Fruit fly (Drosophila melanogaster) whole organism, embryonic: Measurements from ENCODE around the gene ldbr.

Experiments used
- Ada2b ChIP-seq: fragments of 200-800 bp; sonication (Bioruptor generic); IDR thresholded peaks from 2 replicates; pipeline ENCODE4 v1.3.6; 2022; ENCODE audit warnings: missing biosample characterization, missing genetic modification characterization
- CG10267 ChIP-seq: fragments of 200-800 bp; sonication (Bioruptor generic); optimal IDR thresholded peaks from 2 replicates; lab custom pipeline; 2018; ENCODE audit warnings: missing biosample characterization, mild to moderate bottlenecking, missing genetic modification characterization, moderate library complexity
- CG13287 ChIP-seq: fragments of 200-800 bp; sonication (Bioruptor generic); IDR thresholded peaks from 2 replicates; pipeline ENCODE4 v1.3.6; 2022; ENCODE audit warnings: missing biosample characterization, missing genetic modification characterization; ENCODE audit not compliant: partially characterized antibody
- CG15269 ChIP-seq: fragments of 200-800 bp; sonication (Bioruptor generic); optimal IDR thresholded peaks from 2 replicates; lab custom pipeline; 2018; ENCODE audit warnings: missing biosample characterization, mild to moderate bottlenecking, missing genetic modification characterization, moderate library complexity
- CG15696 ChIP-seq: fragments of 200-800 bp; sonication (Bioruptor generic); optimal IDR thresholded peaks from 2 replicates; lab custom pipeline; 2019; ENCODE audit warnings: missing biosample characterization, mild to moderate bottlenecking, missing genetic modification characterization, moderate library complexity
- CG16813 ChIP-seq: fragments of 200-800 bp; sonication (Bioruptor generic); IDR thresholded peaks from 3 replicates; pipeline ENCODE4 v1.3.6; 2022; ENCODE audit warnings: missing biosample characterization, missing genetic modification characterization; ENCODE audit not compliant: partially characterized antibody
- CG17385 ChIP-seq: fragments of 200-800 bp; sonication (Bioruptor generic); optimal IDR thresholded peaks from 3 replicates; lab custom pipeline; 2018; ENCODE audit warnings: missing biosample characterization, mild to moderate bottlenecking, missing genetic modification characterization
- CG18011 ChIP-seq: fragments of 200-800 bp; sonication (Bioruptor generic); optimal IDR thresholded peaks from 2 replicates; lab custom pipeline; 2017; ENCODE audit warnings: missing biosample characterization, missing genetic modification characterization, mild to moderate bottlenecking, moderate library complexity, missing genotype
- CG18262 ChIP-seq: fragments of 200-800 bp; optimal IDR thresholded peaks from 3 replicates; lab custom pipeline; 2019; ENCODE audit warnings: missing biosample characterization, mild to moderate bottlenecking, missing genetic modification characterization, moderate library complexity
- CG2202 ChIP-seq: fragments of 200-800 bp; sonication (Bioruptor generic); optimal IDR thresholded peaks from 2 replicates; lab custom pipeline; 2018; ENCODE audit warnings: missing biosample characterization, mild to moderate bottlenecking, missing genetic modification characterization
- CG3065 ChIP-seq: fragments of 200-800 bp; sonication (Bioruptor generic); optimal IDR thresholded peaks from 2 replicates; lab custom pipeline; 2016; ENCODE audit warnings: missing biosample characterization, missing genetic modification characterization
- CG31365 ChIP-seq: fragments of 200-800 bp; sonication (Bioruptor generic); optimal IDR thresholded peaks from 2 replicates; lab custom pipeline; 2018; ENCODE audit warnings: missing biosample characterization, mild to moderate bottlenecking, missing genetic modification characterization
- CG31388 ChIP-seq: fragments of 200-800 bp; sonication (Bioruptor generic); optimal IDR thresholded peaks from 2 replicates; lab custom pipeline; 2016; ENCODE audit warnings: missing biosample characterization, missing genetic modification characterization
- CG33557 ChIP-seq: fragments of 200-800 bp; sonication (Bioruptor generic); optimal IDR thresholded peaks from 2 replicates; lab custom pipeline; 2019; ENCODE audit warnings: missing biosample characterization, mild to moderate bottlenecking, missing genetic modification characterization, moderate library complexity
- CG34224 ChIP-seq: fragments of 200-800 bp; sonication (Bioruptor generic); IDR thresholded peaks from 3 replicates; pipeline ENCODE4 v1.3.6; 2022; ENCODE audit warnings: missing biosample characterization, missing genetic modification characterization; ENCODE audit not compliant: partially characterized antibody
- CG6683 ChIP-seq: fragments of 200-800 bp; sonication (Bioruptor generic); optimal IDR thresholded peaks from 2 replicates; lab custom pipeline; 2017; ENCODE audit warnings: missing biosample characterization, mild to moderate bottlenecking, missing genetic modification characterization, missing genetic modification reagents
- CG6689 ChIP-seq: fragments of 200-800 bp; sonication (Bioruptor generic); IDR thresholded peaks from 2 replicates; pipeline ENCODE4 v1.3.6; 2022; ENCODE audit warnings: missing biosample characterization, missing genetic modification characterization
- CG6791 ChIP-seq: fragments of 200-800 bp; sonication (Bioruptor generic); IDR thresholded peaks from 3 replicates; pipeline ENCODE4 v1.3.6; 2022; ENCODE audit warnings: missing biosample characterization, missing genetic modification characterization; ENCODE audit not compliant: partially characterized antibody
- CG8924 ChIP-seq: fragments of 200-800 bp; optimal IDR thresholded peaks from 3 replicates; lab custom pipeline; 2019; ENCODE audit warnings: missing biosample characterization, mild to moderate bottlenecking, missing genetic modification characterization, moderate library complexity
- Camta ChIP-seq: fragments of 200-800 bp; sonication (Bioruptor generic); optimal IDR thresholded peaks from 2 replicates; lab custom pipeline; 2016; ENCODE audit warnings: missing biosample characterization, missing genetic modification characterization
- CoRest ChIP-seq: fragments of 200-800 bp; sonication (Bioruptor generic); optimal IDR thresholded peaks from 3 replicates; lab custom pipeline; 2018; ENCODE audit warnings: missing biosample characterization, mild to moderate bottlenecking, missing genetic modification characterization, moderate library complexity
- D19A ChIP-seq: fragments of 200-800 bp; optimal IDR thresholded peaks from 3 replicates; lab custom pipeline; 2019; ENCODE audit warnings: missing biosample characterization, mild to moderate bottlenecking, missing genetic modification characterization, moderate library complexity
- Dp ChIP-seq: fragments of 200-800 bp; sonication (Bioruptor generic); optimal IDR thresholded peaks from 2 replicates; lab custom pipeline; 2018; ENCODE audit warnings: missing biosample characterization, mild to moderate bottlenecking, missing genetic modification characterization, moderate library complexity
- Ets65A ChIP-seq: fragments of 200-800 bp; sonication (Bioruptor generic); peaks from one replicate; lab custom pipeline; 2016; ENCODE audit warnings: missing biosample characterization, missing genetic modification characterization
- H2.0 ChIP-seq: fragments of 200-800 bp; sonication (Bioruptor generic); IDR thresholded peaks from 2 replicates; pipeline ENCODE4 v1.3.6; 2022; ENCODE audit warnings: missing biosample characterization, missing genetic modification characterization
- MBD-R2 ChIP-seq: fragments of 200-800 bp; sonication (Bioruptor generic); IDR thresholded peaks from 2 replicates; pipeline ENCODE4 v1.3.6; 2022; ENCODE audit warnings: missing biosample characterization, missing genetic modification characterization
- Myb ChIP-seq: fragments of 200-800 bp; sonication (Bioruptor generic); optimal IDR thresholded peaks from 2 replicates; lab custom pipeline; 2016; ENCODE audit warnings: missing biosample characterization, missing genetic modification characterization
- NfI ChIP-seq: fragments of 200-800 bp; sonication (Bioruptor generic); optimal IDR thresholded peaks from 3 replicates; lab custom pipeline; 2018; ENCODE audit warnings: missing biosample characterization, mild to moderate bottlenecking, missing genetic modification characterization, moderate library complexity
- Sox102F ChIP-seq: fragments of 200-800 bp; sonication (Bioruptor generic); optimal IDR thresholded peaks from 2 replicates; lab custom pipeline; 2018; ENCODE audit warnings: missing biosample characterization, mild to moderate bottlenecking, missing genetic modification characterization, moderate library complexity
- ac ChIP-seq: fragments of 200-800 bp; sonication (Bioruptor generic); optimal IDR thresholded peaks from 3 replicates; lab custom pipeline; 2017; ENCODE audit warnings: missing biosample characterization, mild to moderate bottlenecking, missing genetic modification characterization
- cato ChIP-seq: fragments of 200-800 bp; sonication (Bioruptor generic); optimal IDR thresholded peaks from 2 replicates; lab custom pipeline; 2016; ENCODE audit warnings: missing biosample characterization, missing genetic modification characterization, borderline replicate concordance
- crp ChIP-seq, 2 experiments: fragments of 200-800 bp; sonication (Bioruptor generic); optimal IDR thresholded peaks; 2 replicates in 1 of 2; 3 replicates in 1 of 2; lab custom pipeline; 2017; ENCODE audit warnings: missing biosample characterization in 2 of 2, missing genetic modification characterization in 2 of 2, mild to moderate bottlenecking in 1 of 2, moderate library complexity in 1 of 2
- dimm ChIP-seq: fragments of 200-800 bp; sonication (Bioruptor generic); IDR thresholded peaks from 2 replicates; pipeline ENCODE4 v1.3.6; 2022; ENCODE audit warnings: missing biosample characterization, missing genetic modification characterization
- ftz-f1 ChIP-seq: fragments of 200-800 bp; sonication (Bioruptor generic); optimal IDR thresholded peaks from 2 replicates; lab custom pipeline; 2016; ENCODE audit warnings: missing biosample characterization, missing genetic modification characterization
- gcm2 ChIP-seq: fragments of 200-800 bp; sonication (Bioruptor generic); optimal IDR thresholded peaks from 2 replicates; lab custom pipeline; 2016; ENCODE audit warnings: missing biosample characterization, missing genetic modification characterization
- hb ChIP-seq: fragments of 200-800 bp; sonication (Bioruptor generic); IDR thresholded peaks from 3 replicates; pipeline ENCODE4 v1.3.6; 2022; ENCODE audit warnings: missing biosample characterization, missing genetic modification characterization; ENCODE audit not compliant: partially characterized antibody
- hbn ChIP-seq: fragments of 200-800 bp; sonication (Bioruptor generic); IDR thresholded peaks from 2 replicates; pipeline ENCODE4 v1.3.6; 2022; ENCODE audit warnings: missing biosample characterization, missing genetic modification characterization; ENCODE audit not compliant: partially characterized antibody
- hth ChIP-seq: fragments of >200 bp; optimal IDR thresholded peaks from 2 replicates; lab custom pipeline; 2017; ENCODE audit warnings: inconsistent platforms
- mirr ChIP-seq: fragments of 200-800 bp; sonication (Bioruptor generic); optimal IDR thresholded peaks from 3 replicates; lab custom pipeline; 2018; ENCODE audit warnings: missing biosample characterization, mild to moderate bottlenecking, missing genetic modification characterization
- nerfin-2 ChIP-seq: fragments of 200-800 bp; sonication (Bioruptor generic); IDR thresholded peaks from 2 replicates; pipeline ENCODE4 v1.3.6; 2022; ENCODE audit warnings: missing biosample characterization, missing genetic modification characterization; ENCODE audit not compliant: partially characterized antibody
- pzg ChIP-seq: fragments of 200-800 bp; sonication (Bioruptor generic); optimal IDR thresholded peaks from 3 replicates; lab custom pipeline; 2018; ENCODE audit warnings: missing biosample characterization, mild to moderate bottlenecking, missing genetic modification characterization, moderate library complexity
- rib ChIP-seq: fragments of 200-800 bp; sonication (Bioruptor generic); IDR thresholded peaks from 2 replicates; pipeline ENCODE4 v1.3.6; 2022; ENCODE audit warnings: missing biosample characterization, missing genetic modification characterization
- schlank ChIP-seq: fragments of 200-800 bp; sonication (Bioruptor generic); optimal IDR thresholded peaks from 2 replicates; lab custom pipeline; 2018; ENCODE audit warnings: missing biosample characterization, mild to moderate bottlenecking, missing genetic modification characterization
- sd ChIP-seq: fragments of 200-800 bp; sonication (Bioruptor generic); optimal IDR thresholded peaks from 3 replicates; lab custom pipeline; 2018; ENCODE audit warnings: missing biosample characterization, mild to moderate bottlenecking, missing genetic modification characterization, moderate library complexity
- seq ChIP-seq: fragments of 200-800 bp; sonication (Bioruptor generic); IDR thresholded peaks from 2 replicates; pipeline ENCODE4 v1.3.6; 2022; ENCODE audit warnings: missing biosample characterization, missing genetic modification characterization
- sna ChIP-seq: fragments of 200-800 bp; sonication (Bioruptor generic); IDR thresholded peaks from 2 replicates; pipeline ENCODE4 v1.3.6; 2022; ENCODE audit warnings: missing biosample characterization, missing genetic modification characterization; ENCODE audit not compliant: partially characterized antibody
- tin ChIP-seq: fragments of 200-800 bp; sonication (Bioruptor generic); optimal IDR thresholded peaks from 3 replicates; lab custom pipeline; 2016; ENCODE audit warnings: missing biosample characterization, missing genetic modification characterization
- zfh2 ChIP-seq: fragments of 200-800 bp; sonication (Bioruptor generic); optimal IDR thresholded peaks from 2 replicates; lab custom pipeline; 2016; ENCODE audit warnings: missing biosample characterization, missing genetic modification characterization

The ldbr gene

dm6 chr3L:8158715-8159380, 37.2 kb downstream of the ldbr start, which contains the start of gene CG42445 (continued):
- TF ChIP-seq CG33557 (GFP tag; lab: Kevin White, UChicago) (no peak), Camta (GFP tag; lab: Kevin White, UChicago) (no peak), CG6791 (GFP tag; lab: Robert Waterston, UW) (no peak), sd (no peak), hbn (GFP tag; lab: Robert Waterston, UW) (no peak), CG6683 (GFP tag; lab: Kevin White, UChicago) (no peak), CG17385 (GFP tag; lab: Kevin White, UChicago) (peak; percentile 61), CG6689 (GFP tag; lab: Robert Waterston, UW) (no peak), CG13287 (0 out of 2 replicates have a peak, but pooled peaks have one; percentile 14), zfh2 (GFP tag; lab: Kevin White, UChicago) (no peak), nerfin-2 (GFP tag; lab: Robert Waterston, UW) (no peak), NfI (GFP tag; lab: Kevin White, UChicago) (no peak), gcm2 (no peak), CG18011 (peak; percentile 96), CG3065 (no peak), CG31388 (GFP tag; lab: Kevin White, UChicago) (no peak), Sox102F (GFP tag; lab: Kevin White, UChicago) (no peak), sna (GFP tag; lab: Robert Waterston, UW) (no peak), seq (no peak), CG8924 (tag; lab: Kevin White, UChicago) (no peak), pzg (peak; percentile 10), dimm (GFP tag; lab: Robert Waterston, UW) (no peak), CG16813 (GFP tag; lab: Robert Waterston, UW) (no peak), CG15269 (tag; lab: Kevin White, UChicago) (no peak), cato (no peak), crp (GFP tag; optimal IDR thresholded peaks at IDR 0.05; lab: Kevin White, UChicago) (peak in 1 of 2 experiments; percentile 84), CG18262 (tag; lab: Kevin White, UChicago) (no peak), Myb (peak; percentile 69), D19A (tag; lab: Kevin White, UChicago) (peak; percentile 29), CG34224 (GFP tag; lab: Robert Waterston, UW) (0 out of 3 replicates have a peak, but pooled peaks have one; percentile 18), hth (no peak), CG2202 (tag; lab: Kevin White, UChicago) (no peak), schlank (tag; lab: Kevin White, UChicago) (no peak), H2.0 (GFP tag; lab: Robert Waterston, UW) (no peak)

- TF ChIP-seq Ada2b (GFP tag; lab: Robert Waterston, UW) (no peak), CG10267 (tag; lab: Kevin White, UChicago) (no peak), ac (no peak), CG15696 (no peak), CoRest (tag; lab: Kevin White, UChicago) (peak; percentile 21), Myb (peak; percentile 99), mirr (no peak), Dp (GFP tag; lab: Kevin White, UChicago) (peak; percentile 41), hb (GFP tag; lab: Robert Waterston, UW) (no peak), rib (no peak), MBD-R2 (GFP tag; lab: Robert Waterston, UW) (no peak), crp (GFP tag; optimal IDR thresholded peaks at IDR 0.05; lab: Kevin White, UChicago) (peak in 1 of 2 experiments; percentile 8), CG34224 (GFP tag; lab: Robert Waterston, UW) (no peak), ftz-f1 (GFP tag; lab: Kevin White, UChicago) (no peak), Ets65A (GFP tag; lab: Kevin White, UChicago) (peak; percentile 72), tin (GFP tag; lab: Kevin White, UChicago) (no peak), pzg (peak; percentile 21), CG31365 (tag; lab: Kevin White, UChicago) (peak; percentile 88)
Measured at dm6 chr3L:8159724-8160422, 38.2 kb downstream of the ldbr start, which contains the start of gene CG43886. Gene CG43886, minus strand, starts transcription at chr3L:8159774.
